Fruit fly (Drosophila melanogaster): ENCODE data around the gene grass.

- no peak for TF ChIP-seq CG6854 (GFP tag; optimal IDR thresholded peaks at IDR 0.05)
- no peak for TF ChIP-seq CG10669 (GFP tag; optimal IDR thresholded peaks at IDR 0.05)
- no peak for TF ChIP-seq CG16779 (tag; optimal IDR thresholded peaks at IDR 0.05)
- TF ChIP-seq Lpt (GFP tag; optimal IDR thresholded peaks at IDR 0.05): no peak
- TF ChIP-seq ss (GFP tag; optimal IDR thresholded peaks at IDR 0.05): no peak
- TF ChIP-seq Sox102F (GFP tag; optimal IDR thresholded peaks at IDR 0.05): no peak
- TF ChIP-seq CG31627 (GFP tag; optimal IDR thresholded peaks at IDR 0.05): no peak
- no peak for TF ChIP-seq Sox14 (GFP tag; optimal IDR thresholded peaks at IDR 0.05)
- no peak for TF ChIP-seq svp (GFP tag)
- no peak for TF ChIP-seq CG4318 (GFP tag; optimal IDR thresholded peaks at IDR 0.05)
- TF ChIP-seq Ets96B (tag; optimal IDR thresholded peaks at IDR 0.05): no peak
- TF ChIP-seq Hr39 (GFP tag; optimal IDR thresholded peaks at IDR 0.05): no peak
These were observed 8.7 kb upstream of the grass start for dm6 chr3R:27148812-27149769.
